Worm (Caenorhabditis elegans): Measurements from ENCODE around the gene ddn-2.

Gene ddn-2

DNA sequence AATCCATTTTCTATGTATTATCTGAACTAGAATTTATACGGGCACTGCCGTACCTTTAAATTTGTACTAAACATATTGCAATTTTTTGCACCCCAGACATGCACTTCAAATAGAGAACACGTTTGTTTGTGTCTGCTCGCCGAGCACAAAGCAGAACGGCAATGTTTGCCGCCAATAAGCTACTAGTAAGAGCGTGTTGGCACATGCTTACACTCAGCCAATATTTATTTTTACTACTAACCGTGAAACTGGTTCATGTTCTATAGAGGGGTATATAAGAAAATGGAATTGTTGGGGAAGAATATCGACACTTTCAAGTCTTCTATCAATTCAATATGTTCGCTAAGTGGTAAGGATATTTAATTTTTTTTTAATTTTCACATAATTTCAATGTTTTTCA lies 1.8 kb upstream of the ddn-2 start, which contains the start of gene nspb-11:
nspb-11 (plus strand) TSS at position 301 of the 400 bp plus-strand sequence.
- TF ChIP-seq egl-44 (GFP tag; IDR thresholded peaks at IDR 0.05) (no peak), F52B5.7 (tag; optimal IDR thresholded peaks at IDR 0.05) (no peak), nhr-80 (tag; optimal IDR thresholded peaks at IDR 0.05) (no peak), hrde-1 (tag; optimal IDR thresholded peaks at IDR 0.05; ENCODE audit: borderline replicate concordance) (no peak)

DNA sequence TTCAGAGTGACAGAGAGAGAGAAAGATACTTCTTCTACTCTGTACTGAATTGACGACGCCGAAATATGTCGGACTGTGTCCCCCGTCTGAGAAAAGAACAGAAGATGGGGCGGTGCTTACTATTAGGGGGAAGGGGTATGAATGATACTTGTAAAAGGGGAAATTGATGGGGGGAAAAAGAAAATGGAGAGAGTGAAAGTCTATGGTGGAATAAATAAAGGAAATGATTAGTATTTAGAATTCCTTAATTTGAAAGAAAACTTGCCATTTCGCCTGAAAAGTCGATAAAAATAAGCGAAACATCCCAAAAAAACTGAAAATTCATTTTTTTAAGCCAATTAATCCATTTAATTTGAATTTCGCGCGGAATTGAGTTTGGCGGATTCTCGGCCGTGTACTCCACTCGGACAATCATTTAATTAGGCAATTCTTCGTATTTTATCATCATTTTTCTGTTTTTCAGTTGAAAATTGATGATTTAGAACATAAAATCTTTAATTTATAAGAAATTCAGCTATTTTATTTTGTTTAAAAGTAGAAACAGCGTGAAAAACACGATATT lies 5.7 kb downstream of the ddn-2 start, which contains the start of gene F35C5.12:
F35C5.12 (minus strand) TSS at position 51 of the 562 bp plus-strand sequence.
- TF ChIP-seq bed-1 (GFP tag; IDR thresholded peaks at IDR 0.05) (no peak), egl-44 (GFP tag; IDR thresholded peaks at IDR 0.05) (no peak), dpl-1 (GFP tag; optimal IDR thresholded peaks at IDR 0.05) (peak; percentile 70), mcd-1 (GFP tag; IDR thresholded peaks at IDR 0.05) (peak; percentile 61; the same call in 1 of the 2 replicates), B0336.3 (GFP tag; IDR thresholded peaks at IDR 0.05) (no peak), sea-2 (GFP tag; IDR thresholded peaks at IDR 0.05) (no peak), lsl-1 (GFP tag; optimal IDR thresholded peaks at IDR 0.05) (no peak), zim-3 (tag; optimal IDR thresholded peaks at IDR 0.05) (no peak), ceh-100 (GFP tag; IDR thresholded peaks at IDR 0.05) (no peak), lin-35 (GFP tag; optimal IDR thresholded peaks at IDR 0.05) (peak in 1 of 3 experiments; percentile 63), mxl-1 (tag; optimal IDR thresholded peaks at IDR 0.05) (no peak), snpc-1.1 (tag; optimal IDR thresholded peaks at IDR 0.05; ENCODE audit: insufficient read depth) (peak; percentile 21), unc-130 (GFP tag; optimal IDR thresholded peaks at IDR 0.05) (peak; percentile 10), D2030.7 (GFP tag; IDR thresholded peaks at IDR 0.05) (peak; percentile 56), ztf-3 (GFP tag; optimal IDR thresholded peaks at IDR 0.05) (no peak), him-1 (tag; optimal IDR thresholded peaks at IDR 0.05) (peak; percentile 13), xnd-1 (tag; optimal IDR thresholded peaks at IDR 0.05) (peak; percentile 5), lin-54 (GFP tag; optimal IDR thresholded peaks at IDR 0.05) (peak; percentile 86), F49E8.2 (tag; optimal IDR thresholded peaks at IDR 0.05; ENCODE audit: insufficient read depth) (no peak), T26A5.8 (tag; optimal IDR thresholded peaks at IDR 0.05) (no peak), F33H1.4 (GFP tag; IDR thresholded peaks at IDR 0.05) (peak; percentile 52), Y56A3A.18 (GFP tag; IDR thresholded peaks at IDR 0.05) (no peak), aptf-2 (GFP tag; conservative IDR thresholded peaks at IDR 0.05) (no peak), madf-6 (GFP tag; IDR thresholded peaks at IDR 0.05) (peak; percentile 53), attf-3 (GFP tag; conservative IDR thresholded peaks at IDR 0.05) (peak; percentile 63), hmg-20 (GFP tag; IDR thresholded peaks at IDR 0.05) (no peak), snpc-3.4 (tag; optimal IDR thresholded peaks at IDR 0.05) (peak; percentile 4), Y79H2A.3 (GFP tag; conservative IDR thresholded peaks at IDR 0.05) (no peak), efl-1 (GFP tag; optimal IDR thresholded peaks at IDR 0.05) (peak; percentile 65)

ce11 chrII:12918960-12919553 lies 10.2 kb downstream of the ddn-2 start, which contains the start of the genes F58G1.2 and wago-4:
F58G1.2 (minus strand) TSS chrII:12919010.
wago-4 (plus strand) TSS chrII:12919551.
- peak; percentile 70 for TF ChIP-seq lin-54 (GFP tag; optimal IDR thresholded peaks at IDR 0.05)
- TF ChIP-seq rcor-1 (GFP tag; IDR thresholded peaks at IDR 0.05) = peak; percentile 51; the same call in 1 of the 2 replicates
- peak; percentile 79 for TF ChIP-seq snpc-3.4 (tag; optimal IDR thresholded peaks at IDR 0.05)
- 0 out of 2 replicates have a peak, but pooled peaks have one; percentile 24 for TF ChIP-seq Y95B8A.8 (GFP tag; IDR thresholded peaks at IDR 0.05)
- TF ChIP-seq dpl-1 (GFP tag; optimal IDR thresholded peaks at IDR 0.05) = peak; percentile 88
- TF ChIP-seq him-1 (tag; optimal IDR thresholded peaks at IDR 0.05) = no peak
- peak in 1 of 3 experiments; percentile 23 for TF ChIP-seq lin-35 (GFP tag; optimal IDR thresholded peaks at IDR 0.05)
- peak; percentile 94 for TF ChIP-seq madf-6 (GFP tag; IDR thresholded peaks at IDR 0.05)
- TF ChIP-seq madf-8 (GFP tag; conservative IDR thresholded peaks at IDR 0.05) = peak; percentile 83
- peak; percentile 100 for TF ChIP-seq attf-3 (GFP tag; conservative IDR thresholded peaks at IDR 0.05)
- TF ChIP-seq T26A5.8 (tag; optimal IDR thresholded peaks at IDR 0.05) = no peak
- TF ChIP-seq ceh-91 (GFP tag; IDR thresholded peaks at IDR 0.05) = peak; percentile 92
- peak; percentile 90 for TF ChIP-seq efl-1 (GFP tag; optimal IDR thresholded peaks at IDR 0.05)
- peak; percentile 37; the same call in 1 of the 2 replicates for TF ChIP-seq hmg-1.2 (GFP tag; IDR thresholded peaks at IDR 0.05)
- 0 out of 2 replicates have a peak, but pooled peaks have one; percentile 24 for TF ChIP-seq Y79H2A.3 (GFP tag; conservative IDR thresholded peaks at IDR 0.05)
- no peak for TF ChIP-seq ztf-26 (tag; optimal IDR thresholded peaks at IDR 0.05)
- peak; percentile 73 for TF ChIP-seq snpc-1.1 (tag; optimal IDR thresholded peaks at IDR 0.05; ENCODE audit: insufficient read depth)
- 0 out of 2 replicates have a peak, but pooled peaks have one; percentile 13 for TF ChIP-seq ceh-100 (GFP tag; IDR thresholded peaks at IDR 0.05)
- TF ChIP-seq F49E8.2 (tag; optimal IDR thresholded peaks at IDR 0.05; ENCODE audit: insufficient read depth) = peak; percentile 88
- TF ChIP-seq F23B12.7 (tag; optimal IDR thresholded peaks at IDR 0.05; ENCODE audit: insufficient read depth) = peak; percentile 44
- TF ChIP-seq mcd-1 (GFP tag; IDR thresholded peaks at IDR 0.05) = peak; percentile 60
- peak; percentile 43 for TF ChIP-seq tlf-1 (GFP tag; optimal IDR thresholded peaks at IDR 0.05)
- TF ChIP-seq nhr-90 (tag; optimal IDR thresholded peaks at IDR 0.05) = no peak

Measured in whole organism, young adult.